Fruit fly (Drosophila melanogaster) whole organism, embryonic: Measurements from ENCODE around the gene Alp13.

Experiments used
- CG10209 ChIP-seq: fragments of 200-800 bp; sonication (Bioruptor generic); optimal IDR thresholded peaks from 3 replicates; lab custom pipeline; 2017; ENCODE audit warnings: missing biosample characterization, mild to moderate bottlenecking, missing genetic modification characterization, missing genetic modification reagents
- CG10959 ChIP-seq: fragments of 200-800 bp; sonication (Bioruptor generic); IDR thresholded peaks from 2 replicates; pipeline ENCODE4 v1.3.6; 2022; ENCODE audit warnings: missing biosample characterization, missing genetic modification characterization
- CG11093 ChIP-seq: fragments of 200-800 bp; sonication (Bioruptor generic); IDR thresholded peaks from 3 replicates; pipeline ENCODE4 v1.3.6; 2022; ENCODE audit warnings: missing biosample characterization, missing genetic modification characterization
- CG11456 ChIP-seq: fragments of 200-800 bp; sonication (Bioruptor generic); IDR thresholded peaks from 3 replicates; pipeline ENCODE4 v1.3.6; 2022; ENCODE audit warnings: missing biosample characterization, missing genetic modification characterization
- CG12071 ChIP-seq: fragments of 200-800 bp; sonication (Bioruptor generic); optimal IDR thresholded peaks from 3 replicates; lab custom pipeline; 2018; ENCODE audit warnings: missing biosample characterization, mild to moderate bottlenecking, missing genetic modification characterization
- CG12744 ChIP-seq: fragments of 200-800 bp; sonication (Bioruptor generic); optimal IDR thresholded peaks from 2 replicates; lab custom pipeline; 2016; ENCODE audit warnings: missing biosample characterization, missing genetic modification characterization
- CG15073 ChIP-seq: fragments of 200-800 bp; sonication (Bioruptor generic); optimal IDR thresholded peaks from 2 replicates; lab custom pipeline; 2016; ENCODE audit warnings: missing biosample characterization, missing genetic modification characterization
- CG1529 ChIP-seq: fragments of 200-800 bp; sonication (Bioruptor generic); optimal IDR thresholded peaks from 3 replicates; lab custom pipeline; 2018; ENCODE audit warnings: missing biosample characterization, missing genetic modification characterization
- CG1603 ChIP-seq: fragments of 200-800 bp; sonication (Bioruptor generic); optimal IDR thresholded peaks from 2 replicates; lab custom pipeline; 2019; ENCODE audit warnings: missing biosample characterization, mild to moderate bottlenecking, missing genetic modification characterization, moderate library complexity
- CG17612 ChIP-seq: fragments of 200-800 bp; sonication (Bioruptor generic); IDR thresholded peaks from 2 replicates; pipeline ENCODE4 v1.3.6; 2022; ENCODE audit warnings: missing biosample characterization, missing genetic modification characterization
- CG1832 ChIP-seq: fragments of 200-800 bp; sonication (Bioruptor generic); optimal IDR thresholded peaks from 2 replicates; lab custom pipeline; 2017; ENCODE audit warnings: missing biosample characterization, mild to moderate bottlenecking, missing genetic modification characterization, inconsistent platforms
- CG32767 ChIP-seq: fragments of 200-800 bp; sonication (Bioruptor generic); IDR thresholded peaks from 2 replicates; pipeline ENCODE4 v1.3.6; 2022; ENCODE audit warnings: missing biosample characterization, missing genetic modification characterization
- CG3281 ChIP-seq: fragments of 200-800 bp; sonication (Bioruptor generic); optimal IDR thresholded peaks from 3 replicates; lab custom pipeline; 2017; ENCODE audit warnings: missing biosample characterization, mild to moderate bottlenecking, missing genetic modification characterization
- CG4617 ChIP-seq: fragments of 200-800 bp; sonication (Bioruptor generic); optimal IDR thresholded peaks from 3 replicates; lab custom pipeline; 2016; ENCODE audit warnings: missing biosample characterization, missing genetic modification characterization, borderline replicate concordance
- CG5180 ChIP-seq: fragments of 200-800 bp; sonication (Bioruptor generic); optimal IDR thresholded peaks from 3 replicates; lab custom pipeline; 2017; ENCODE audit warnings: missing biosample characterization, missing genetic modification characterization, mild to moderate bottlenecking, moderate library complexity, missing genetic modification reagents
- CG6254 ChIP-seq: fragments of 200-800 bp; sonication (Bioruptor generic); optimal IDR thresholded peaks from 3 replicates; lab custom pipeline; 2017; ENCODE audit warnings: mild to moderate bottlenecking, missing biosample characterization, missing genetic modification reagents, missing genetic modification characterization
- CG7357 ChIP-seq: fragments of 200-800 bp; sonication (Bioruptor generic); IDR thresholded peaks from 3 replicates; pipeline ENCODE4 v1.3.6; 2022; ENCODE audit warnings: missing biosample characterization, missing genetic modification characterization
- CG9609 ChIP-seq: fragments of 200-800 bp; sonication (Bioruptor generic); optimal IDR thresholded peaks from 3 replicates; lab custom pipeline; 2016; ENCODE audit warnings: missing biosample characterization, missing genetic modification characterization
- Camta ChIP-seq: fragments of 200-800 bp; sonication (Bioruptor generic); optimal IDR thresholded peaks from 2 replicates; lab custom pipeline; 2016; ENCODE audit warnings: missing biosample characterization, missing genetic modification characterization
- CkIIα-i1 ChIP-seq: fragments of 200-800 bp; sonication (Bioruptor generic); IDR thresholded peaks from 2 replicates; pipeline ENCODE4 v1.3.6; 2022; ENCODE audit warnings: missing biosample characterization, missing genetic modification characterization
- Drgx ChIP-seq: fragments of 200-800 bp; sonication (Bioruptor generic); IDR thresholded peaks from 2 replicates; pipeline ENCODE4 v1.3.6; 2022; ENCODE audit warnings: missing biosample characterization, missing genetic modification characterization
- Ets65A ChIP-seq: fragments of 200-800 bp; sonication (Bioruptor generic); peaks from one replicate; lab custom pipeline; 2016; ENCODE audit warnings: missing biosample characterization, missing genetic modification characterization
- HLH54F ChIP-seq: fragments of 200-800 bp; sonication (Bioruptor generic); optimal IDR thresholded peaks from 3 replicates; lab custom pipeline; 2016; ENCODE audit warnings: missing biosample characterization, missing genetic modification characterization
- Hey ChIP-seq: fragments of 200-800 bp; sonication (Bioruptor generic); optimal IDR thresholded peaks from 3 replicates; lab custom pipeline; 2018; ENCODE audit warnings: missing biosample characterization, mild to moderate bottlenecking, missing genetic modification characterization
- Hr3 ChIP-seq: fragments of 200-800 bp; sonication (Bioruptor generic); optimal IDR thresholded peaks from 3 replicates; lab custom pipeline; 2016; ENCODE audit warnings: missing biosample characterization, missing genetic modification characterization
- Med ChIP-seq: fragments of 200-800 bp; sonication (Bioruptor generic); peaks from one replicate; lab custom pipeline; 2016; ENCODE audit warnings: missing biosample characterization, missing genetic modification characterization, mild to moderate bottlenecking, inconsistent platforms, moderate library complexity
- Nf-YB ChIP-seq: fragments of 200-800 bp; sonication (Bioruptor generic); optimal IDR thresholded peaks from 3 replicates; lab custom pipeline; 2019; ENCODE audit warnings: missing biosample characterization, mild to moderate bottlenecking, missing genetic modification characterization, moderate library complexity
- Ravus ChIP-seq: fragments of 200-800 bp; sonication (Bioruptor generic); IDR thresholded peaks from 2 replicates; pipeline ENCODE4 v1.3.6; 2022; ENCODE audit warnings: missing biosample characterization, missing genetic modification characterization
- Sox102F ChIP-seq: fragments of 200-800 bp; sonication (Bioruptor generic); optimal IDR thresholded peaks from 2 replicates; lab custom pipeline; 2018; ENCODE audit warnings: missing biosample characterization, mild to moderate bottlenecking, missing genetic modification characterization, moderate library complexity
- Spps ChIP-seq: fragments of 200-800 bp; sonication (Bioruptor generic); optimal IDR thresholded peaks from 2 replicates; lab custom pipeline; 2018; ENCODE audit warnings: missing biosample characterization, mild to moderate bottlenecking, missing genetic modification characterization
- Ssrp ChIP-seq: fragments of 200-800 bp; sonication (Bioruptor generic); optimal IDR thresholded peaks from 2 replicates; lab custom pipeline; 2018; ENCODE audit warnings: missing biosample characterization, mild to moderate bottlenecking, missing genetic modification characterization, moderate library complexity
- bowl ChIP-seq: fragments of 200-800 bp; sonication (Bioruptor generic); IDR thresholded peaks from 2 replicates; pipeline ENCODE4 v1.3.6; 2022; ENCODE audit warnings: missing biosample characterization, missing genetic modification characterization
- cg ChIP-seq: fragments of 200-800 bp; sonication (Bioruptor generic); optimal IDR thresholded peaks from 3 replicates; lab custom pipeline; 2019; ENCODE audit warnings: missing biosample characterization, mild to moderate bottlenecking, missing genetic modification characterization, moderate library complexity
- corto ChIP-seq: fragments of 200-800 bp; sonication (Bioruptor generic); optimal IDR thresholded peaks from 2 replicates; lab custom pipeline; 2016; ENCODE audit warnings: missing biosample characterization, mild to moderate bottlenecking, missing genetic modification characterization, moderate library complexity
- dmrt11E ChIP-seq: fragments of 200-800 bp; sonication (Bioruptor generic); optimal IDR thresholded peaks from 3 replicates; lab custom pipeline; 2018; ENCODE audit warnings: missing biosample characterization, mild to moderate bottlenecking, missing genetic modification characterization, moderate library complexity
- dysf ChIP-seq: fragments of 200-800 bp; sonication (Bioruptor generic); IDR thresholded peaks from 3 replicates; pipeline ENCODE4 v1.3.6; 2022; ENCODE audit warnings: missing biosample characterization, missing genetic modification characterization
- gem ChIP-seq: fragments of 200-800 bp; sonication (Bioruptor generic); optimal IDR thresholded peaks from 2 replicates; lab custom pipeline; 2019; ENCODE audit warnings: missing biosample characterization, mild to moderate bottlenecking, missing genetic modification characterization, moderate library complexity
- lbe ChIP-seq: fragments of 200-800 bp; sonication (Bioruptor generic); optimal IDR thresholded peaks from 2 replicates; lab custom pipeline; 2016; ENCODE audit warnings: missing biosample characterization, mild to moderate bottlenecking, missing genetic modification characterization
- mld ChIP-seq: fragments of 200-800 bp; sonication (Bioruptor generic); IDR thresholded peaks from 3 replicates; pipeline ENCODE4 v1.3.6; 2022; ENCODE audit warnings: missing biosample characterization, missing genetic modification characterization; ENCODE audit not compliant: partially characterized antibody
- nerfin-1 ChIP-seq: fragments of 200-800 bp; sonication (Bioruptor generic); optimal IDR thresholded peaks from 3 replicates; lab custom pipeline; 2019; ENCODE audit warnings: missing biosample characterization, mild to moderate bottlenecking, missing genetic modification characterization, moderate library complexity
- nmo ChIP-seq: fragments of 200-800 bp; sonication (Bioruptor generic); optimal IDR thresholded peaks from 2 replicates; lab custom pipeline; 2018; ENCODE audit warnings: missing biosample characterization, mild to moderate bottlenecking, missing genetic modification characterization, moderate library complexity
- nom ChIP-seq: fragments of 200-800 bp; sonication (Bioruptor generic); optimal IDR thresholded peaks from 2 replicates; lab custom pipeline; 2017; ENCODE audit warnings: missing biosample characterization, missing genetic modification characterization, mild to moderate bottlenecking, moderate library complexity, missing genetic modification reagents
- phol ChIP-seq: fragments of 200-800 bp; sonication (Bioruptor generic); optimal IDR thresholded peaks from 3 replicates; lab custom pipeline; 2018; ENCODE audit warnings: missing biosample characterization, mild to moderate bottlenecking, missing genetic modification characterization, moderate library complexity
- prd ChIP-seq, 3 experiments: fragments of >200 bp in 2 of 3; fragments of 200-800 bp in 1 of 3; sonication (Bioruptor generic) in 1 of 3; optimal IDR thresholded peaks in 2 of 3; IDR thresholded peaks in 1 of 3; 2 replicates in 2 of 3; 3 replicates in 1 of 3; pipeline versions ENCODE4 v1.3.6 to Lab custom; 2017 to 2022; ENCODE audit warnings: missing biosample characterization in 1 of 3, missing genetic modification characterization in 1 of 3
- repo ChIP-seq: fragments of 200-800 bp; sonication (Bioruptor generic); optimal IDR thresholded peaks from 2 replicates; lab custom pipeline; 2016; ENCODE audit warnings: missing biosample characterization, missing genetic modification characterization
- row ChIP-seq: fragments of 200-800 bp; sonication (Bioruptor generic); IDR thresholded peaks from 3 replicates; pipeline ENCODE4 v1.3.6; 2022; ENCODE audit warnings: missing biosample characterization, missing genetic modification characterization
- shn ChIP-seq: fragments of 200-800 bp; sonication (Bioruptor generic); optimal IDR thresholded peaks from 3 replicates; lab custom pipeline; 2016; ENCODE audit warnings: missing biosample characterization, missing genetic modification characterization
- so ChIP-seq: fragments of 200-800 bp; sonication (Bioruptor generic); IDR thresholded peaks from 3 replicates; pipeline ENCODE4 v1.3.6; 2022; ENCODE audit warnings: missing biosample characterization, missing genetic modification characterization
- tna ChIP-seq: fragments of 200-800 bp; sonication (Bioruptor generic); IDR thresholded peaks from 2 replicates; pipeline ENCODE4 v1.3.6; 2022; ENCODE audit warnings: missing biosample characterization, missing genetic modification characterization; ENCODE audit not compliant: partially characterized antibody
- ttk ChIP-seq: fragments of 200-800 bp; sonication (Bioruptor generic); IDR thresholded peaks from 2 replicates; pipeline ENCODE4 v2.1.2; 2022; ENCODE audit warnings: missing biosample characterization, missing genetic modification characterization

Gene Alp13

dm6 chr3R:10082549-10083075 is 7.4 kb upstream of the Alp13 start (continued):
- peak; percentile 5 for TF ChIP-seq cg
- TF ChIP-seq CG11093 (GFP tag; lab: Robert Waterston, UW): no peak
- peak; percentile 34 for TF ChIP-seq CG1832 (GFP tag; lab: Kevin White, UChicago)
- no peak for TF ChIP-seq Ssrp (tag; lab: Kevin White, UChicago)
- TF ChIP-seq so (GFP tag; lab: Robert Waterston, UW): no peak
- no peak for TF ChIP-seq nmo (GFP tag; lab: Kevin White, UChicago)
- TF ChIP-seq shn (GFP tag; lab: Kevin White, UChicago): no peak
- no peak for TF ChIP-seq CG4617
- no peak for TF ChIP-seq dmrt11E (tag; lab: Kevin White, UChicago)
- TF ChIP-seq Ravus (GFP tag; lab: Robert Waterston, UW): no peak
- no peak for TF ChIP-seq nerfin-1 (tag; lab: Kevin White, UChicago)
- no peak for TF ChIP-seq CG15073 (GFP tag; lab: Kevin White, UChicago)
- TF ChIP-seq Ets65A: peak; percentile 74
- no peak for TF ChIP-seq Hr3 (GFP tag; lab: Kevin White, UChicago)
- TF ChIP-seq repo (GFP tag; lab: Kevin White, UChicago): no peak
- no peak for TF ChIP-seq CG10959
- no peak for TF ChIP-seq dysf (GFP tag; lab: Robert Waterston, UW)
- TF ChIP-seq CG1529 (GFP tag; lab: Kevin White, UChicago): no peak
- peak; percentile 73 for TF ChIP-seq corto (GFP tag; lab: Kevin White, UChicago)
- no peak for TF ChIP-seq CkIIα-i1 (GFP tag; lab: Robert Waterston, UW)
- TF ChIP-seq prd (optimal IDR thresholded peaks at IDR 0.05; lab: Kevin White, UChicago): no peak
- peak; percentile 20; the same call in 1 of the 3 replicates for TF ChIP-seq prd (GFP tag; IDR thresholded peaks at IDR 0.05; lab: Robert Waterston, UW)
- TF ChIP-seq Spps (tag; lab: Kevin White, UChicago): no peak
- TF ChIP-seq CG11456 (GFP tag; lab: Robert Waterston, UW): no peak
- TF ChIP-seq CG5180 (GFP tag; lab: Kevin White, UChicago): no peak
- TF ChIP-seq Camta (GFP tag; lab: Kevin White, UChicago): no peak
- TF ChIP-seq Nf-YB: no peak
- TF ChIP-seq tna: no peak
- no peak for TF ChIP-seq CG12071 (GFP tag; lab: Kevin White, UChicago)
- no peak for TF ChIP-seq CG6254 (GFP tag; lab: Kevin White, UChicago)
- no peak for TF ChIP-seq CG9609 (GFP tag; lab: Kevin White, UChicago)
- TF ChIP-seq Hey (tag; lab: Kevin White, UChicago): no peak
- peak; percentile 71 for TF ChIP-seq Med (GFP tag; lab: Kevin White, UChicago)
- no peak for TF ChIP-seq bowl
- peak; percentile 3 for TF ChIP-seq CG1603 (tag; lab: Kevin White, UChicago)
- TF ChIP-seq HLH54F (GFP tag; lab: Kevin White, UChicago): no peak
- no peak for TF ChIP-seq CG32767 (GFP tag; lab: Robert Waterston, UW)
- TF ChIP-seq mld: no peak
- peak; percentile 85 for TF ChIP-seq nom
- no peak for TF ChIP-seq CG17612 (GFP tag; lab: Robert Waterston, UW)
- TF ChIP-seq Sox102F (GFP tag; lab: Kevin White, UChicago): peak; percentile 15
- TF ChIP-seq ttk: no peak
- peak; percentile 82 for TF ChIP-seq lbe (GFP tag; lab: Kevin White, UChicago)
- no peak for TF ChIP-seq CG12744 (GFP tag; lab: Kevin White, UChicago)
- peak; percentile 5 for TF ChIP-seq gem (tag; lab: Kevin White, UChicago)
- TF ChIP-seq row (GFP tag; lab: Robert Waterston, UW): peak; percentile 30; the same call in 1 of the 3 replicates
- TF ChIP-seq CG3281: no peak
- no peak for TF ChIP-seq CG10209 (GFP tag; lab: Kevin White, UChicago)
- TF ChIP-seq phol (tag; lab: Kevin White, UChicago): peak; percentile 2
- peak; percentile 47; the same call in 1 of the 2 replicates for TF ChIP-seq Drgx
- TF ChIP-seq CG7357 (GFP tag; lab: Robert Waterston, UW): no peak
